Fruit fly (Drosophila melanogaster) whole organism, embryonic: ENCODE results near the gene Mco4.

Source experiments
- CG11398 ChIP-seq: fragments of 200-800 bp; sonication (Bioruptor generic); optimal IDR thresholded peaks from 2 replicates; lab custom pipeline; 2016; ENCODE audit warnings: missing biosample characterization, missing genetic modification characterization
- CG13123 ChIP-seq: fragments of 200-800 bp; sonication (Bioruptor generic); optimal IDR thresholded peaks from 2 replicates; lab custom pipeline; 2016; ENCODE audit warnings: missing biosample characterization, missing genetic modification characterization
- CG13296 ChIP-seq: fragments of 200-800 bp; sonication (Bioruptor generic); optimal IDR thresholded peaks from 3 replicates; lab custom pipeline; 2018; ENCODE audit warnings: missing biosample characterization, mild to moderate bottlenecking, missing genetic modification characterization
- CG15479 ChIP-seq: fragments of 200-800 bp; sonication (Bioruptor generic); optimal IDR thresholded peaks from 3 replicates; lab custom pipeline; 2019; ENCODE audit warnings: missing biosample characterization, mild to moderate bottlenecking, missing genetic modification characterization, moderate library complexity
- CG18262 ChIP-seq: fragments of 200-800 bp; optimal IDR thresholded peaks from 3 replicates; lab custom pipeline; 2019; ENCODE audit warnings: missing biosample characterization, mild to moderate bottlenecking, missing genetic modification characterization, moderate library complexity
- CG31365 ChIP-seq: fragments of 200-800 bp; sonication (Bioruptor generic); optimal IDR thresholded peaks from 2 replicates; lab custom pipeline; 2018; ENCODE audit warnings: missing biosample characterization, mild to moderate bottlenecking, missing genetic modification characterization
- CG6854 ChIP-seq: fragments of 200-800 bp; sonication (Bioruptor generic); optimal IDR thresholded peaks from 3 replicates; lab custom pipeline; 2017; ENCODE audit warnings: missing biosample characterization, mild to moderate bottlenecking, missing genetic modification characterization
- jing ChIP-seq: fragments of 200-800 bp; sonication (Bioruptor generic); optimal IDR thresholded peaks from 2 replicates; lab custom pipeline; 2018; ENCODE audit warnings: missing biosample characterization, mild to moderate bottlenecking, missing genetic modification characterization
- pho ChIP-seq: fragments of 200-800 bp; sonication (Bioruptor generic); optimal IDR thresholded peaks from 2 replicates; lab custom pipeline; 2016; ENCODE audit warnings: missing biosample characterization, missing genetic modification characterization
- pzg ChIP-seq: fragments of 200-800 bp; sonication (Bioruptor generic); optimal IDR thresholded peaks from 3 replicates; lab custom pipeline; 2018; ENCODE audit warnings: missing biosample characterization, mild to moderate bottlenecking, missing genetic modification characterization, moderate library complexity
- rib ChIP-seq: fragments of 200-800 bp; sonication (Bioruptor generic); IDR thresholded peaks from 2 replicates; pipeline ENCODE4 v1.3.6; 2022; ENCODE audit warnings: missing biosample characterization, missing genetic modification characterization
- sug ChIP-seq: fragments of 200-800 bp; optimal IDR thresholded peaks from 2 replicates; lab custom pipeline; 2019; ENCODE audit warnings: missing biosample characterization, mild to moderate bottlenecking, missing genetic modification characterization, moderate library complexity
- unc-4 ChIP-seq: fragments of 200-800 bp; sonication (Bioruptor generic); IDR thresholded peaks from 2 replicates; pipeline ENCODE4 v1.3.6; 2022; ENCODE audit warnings: missing biosample characterization, missing genetic modification characterization; ENCODE audit not compliant: partially characterized antibody

DNA sequence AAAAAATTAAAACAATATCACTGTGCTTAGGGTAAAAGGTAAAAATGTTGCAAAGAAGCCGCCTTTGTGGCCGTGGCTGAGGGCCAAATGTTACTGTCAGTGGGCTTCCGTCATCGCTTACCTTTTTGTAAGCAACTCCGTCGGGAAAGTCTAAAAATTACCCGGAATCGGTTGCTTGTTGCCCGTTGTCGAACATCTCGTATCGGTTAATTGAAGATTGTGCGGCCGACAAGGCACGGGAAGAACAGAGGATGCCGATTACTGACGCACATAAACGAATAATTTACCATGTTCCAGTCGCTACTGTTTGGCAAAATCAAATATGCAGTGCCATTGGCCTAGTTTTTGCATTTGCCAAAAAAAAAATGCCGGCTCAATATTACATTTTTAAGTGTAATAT, at the start of gene Mco4:
- TF ChIP-seq CG18262 (tag; lab: Kevin White, UChicago) (no peak), pho (GFP tag; lab: Kevin White, UChicago) (no peak), CG31365 (tag; lab: Kevin White, UChicago) (no peak), jing (GFP tag; lab: Kevin White, UChicago) (no peak), CG6854 (GFP tag; lab: Kevin White, UChicago) (no peak), sug (tag; lab: Kevin White, UChicago) (no peak), CG13123 (GFP tag; lab: Kevin White, UChicago) (no peak), CG15479 (GFP tag; lab: Kevin White, UChicago) (no peak), rib (GFP tag; lab: Robert Waterston, UW) (no peak), unc-4 (GFP tag; lab: Robert Waterston, UW) (no peak), CG13296 (no peak), pzg (GFP tag; lab: Kevin White, UChicago) (no peak), CG11398 (GFP tag; lab: Kevin White, UChicago) (no peak)
